Worm (Caenorhabditis elegans) whole organism, L3 larva: Measurements from ENCODE around the gene irg-6.
A peak's percentile ranks its signal among the peaks of the same experiment; 100 is the strongest.

ENCODE experiments used
- R02D3.7 ChIP-seq: fragments of 150-350 bp; optimal IDR thresholded peaks from 2 replicates; lab custom pipeline; 2014; ENCODE audit warnings: missing biosample characterization, missing genetic modification characterization
- ZK546.5 ChIP-seq: sonication (generic microtip); optimal IDR thresholded peaks from 2 replicates; lab custom pipeline; 2017; ENCODE audit warnings: missing biosample characterization, missing genetic modification characterization
- aly-2 ChIP-seq: fragments of 150-350 bp; optimal IDR thresholded peaks from 2 replicates; lab custom pipeline; 2014; ENCODE audit warnings: missing biosample characterization, missing genetic modification characterization
- ama-1 ChIP-seq: fragments of 150-350 bp; optimal IDR thresholded peaks from 2 replicates; lab custom pipeline; 2018
- ceh-16 ChIP-seq: sonication (generic microtip); optimal IDR thresholded peaks from 2 replicates; lab custom pipeline; 2017; ENCODE audit warnings: missing biosample characterization, missing genetic modification characterization
- ceh-28 ChIP-seq: fragments of 150-350 bp; optimal IDR thresholded peaks from 2 replicates; lab custom pipeline; 2014; ENCODE audit warnings: missing biosample characterization, missing genetic modification reagents, missing genetic modification characterization
- ceh-82 ChIP-seq: fragments of 150-350 bp; optimal IDR thresholded peaks from 2 replicates; lab custom pipeline; 2014; ENCODE audit warnings: missing biosample characterization, missing genetic modification characterization
- ceh-9 ChIP-seq: sonication (generic microtip); optimal IDR thresholded peaks from 2 replicates; lab custom pipeline; 2018; ENCODE audit warnings: missing biosample characterization, missing genetic modification characterization
- daf-12 ChIP-seq: fragments of 150-350 bp; optimal IDR thresholded peaks from 2 replicates; lab custom pipeline; 2014; ENCODE audit warnings: missing biosample characterization, missing genetic modification reagents, missing genetic modification characterization
- egl-27 ChIP-seq: sonication (generic microtip); optimal IDR thresholded peaks from 4 replicates; lab custom pipeline; 2017; ENCODE audit warnings: missing biosample characterization, missing genetic modification reagents, missing genetic modification characterization
- egl-5 ChIP-seq: fragments of 150-350 bp; optimal IDR thresholded peaks from 2 replicates; lab custom pipeline; 2017; ENCODE audit warnings: missing biosample characterization, missing genetic modification reagents, missing genetic modification characterization, inconsistent platforms
- elt-1 ChIP-seq: fragments of 150-350 bp; optimal IDR thresholded peaks from 2 replicates; lab custom pipeline; 2014; ENCODE audit warnings: missing biosample characterization, missing genetic modification characterization
- elt-2 ChIP-seq: sonication (generic microtip); optimal IDR thresholded peaks from 2 replicates; lab custom pipeline; 2016; ENCODE audit warnings: missing genetic modification reagents, mild to moderate bottlenecking, missing genetic modification characterization, missing compliant biosample characterization
- fkh-2 ChIP-seq: fragments of 150-350 bp; optimal IDR thresholded peaks from 2 replicates; lab custom pipeline; 2014; ENCODE audit warnings: missing biosample characterization, missing genetic modification reagents, missing genetic modification characterization
- fos-1 ChIP-seq: fragments of 150-350 bp; optimal IDR thresholded peaks from 2 replicates; lab custom pipeline; 2014; ENCODE audit warnings: missing biosample characterization, missing genetic modification characterization
- hmg-11 ChIP-seq: sonication (generic microtip); optimal IDR thresholded peaks from 2 replicates; lab custom pipeline; 2016; ENCODE audit warnings: missing genetic modification characterization, missing compliant biosample characterization
- jun-1 ChIP-seq: fragments of 150-350 bp; optimal IDR thresholded peaks from 2 replicates; lab custom pipeline; 2014; ENCODE audit warnings: missing biosample characterization, missing genetic modification reagents, missing genetic modification characterization
- lin-15B ChIP-seq: fragments of 150-350 bp; optimal IDR thresholded peaks from 2 replicates; lab custom pipeline; 2014; ENCODE audit warnings: missing biosample characterization, missing genetic modification characterization
- lin-39 ChIP-seq: fragments of 150-350 bp; optimal IDR thresholded peaks from 2 replicates; lab custom pipeline; 2018; ENCODE audit warnings: missing biosample characterization, missing genetic modification reagents, missing genetic modification characterization
- lsy-12 ChIP-seq: sonication (generic microtip); optimal IDR thresholded peaks from 2 replicates; lab custom pipeline; 2016; ENCODE audit warnings: mild to moderate bottlenecking, missing genetic modification characterization, missing compliant biosample characterization
- mdl-1 ChIP-seq: fragments of 150-350 bp; optimal IDR thresholded peaks from 2 replicates; lab custom pipeline; 2014; ENCODE audit warnings: missing biosample characterization, missing genetic modification characterization
- mml-1 ChIP-seq: fragments of 150-350 bp; sonication (generic microtip); optimal IDR thresholded peaks from 3 replicates; lab custom pipeline; 2014; ENCODE audit warnings: missing biosample characterization, missing genetic modification characterization
- nfya-1 ChIP-seq: sonication (generic microtip); optimal IDR thresholded peaks from 2 replicates; lab custom pipeline; 2017; ENCODE audit warnings: missing genetic modification characterization, mild to moderate bottlenecking, missing compliant biosample characterization, antibody characterized with exemption, moderate library complexity; ENCODE audit not compliant: insufficient read depth
- nhr-11 ChIP-seq: fragments of 150-350 bp; optimal IDR thresholded peaks from 2 replicates; lab custom pipeline; 2014; ENCODE audit warnings: missing biosample characterization, missing genetic modification characterization
- nhr-12 ChIP-seq: fragments of 150-350 bp; optimal IDR thresholded peaks from 2 replicates; lab custom pipeline; 2014; ENCODE audit warnings: missing biosample characterization, missing genetic modification characterization
- nhr-23 ChIP-seq: fragments of 150-350 bp; optimal IDR thresholded peaks from 2 replicates; lab custom pipeline; 2014; ENCODE audit warnings: missing biosample characterization, missing genetic modification reagents, missing genetic modification characterization
- nhr-237 ChIP-seq: fragments of 150-350 bp; optimal IDR thresholded peaks from 2 replicates; lab custom pipeline; 2014; ENCODE audit warnings: missing biosample characterization, missing genetic modification characterization
- nhr-25 ChIP-seq: sonication (generic microtip); optimal IDR thresholded peaks from 2 replicates; lab custom pipeline; 2017; ENCODE audit warnings: missing biosample characterization, missing genetic modification characterization
- nhr-28 ChIP-seq: fragments of 150-350 bp; optimal IDR thresholded peaks from 2 replicates; lab custom pipeline; 2014; ENCODE audit warnings: missing biosample characterization, missing genetic modification characterization
- nhr-67 ChIP-seq: fragments of 150-350 bp; optimal IDR thresholded peaks from 2 replicates; lab custom pipeline; 2014; ENCODE audit warnings: missing biosample characterization, missing genetic modification characterization
- nhr-77 ChIP-seq: fragments of 150-350 bp; optimal IDR thresholded peaks from 2 replicates; lab custom pipeline; 2014; ENCODE audit warnings: missing biosample characterization, missing genetic modification characterization
- pqm-1 ChIP-seq: fragments of 150-350 bp; optimal IDR thresholded peaks from 2 replicates; lab custom pipeline; 2017; ENCODE audit warnings: missing biosample characterization, missing genetic modification characterization, inconsistent platforms
- sea-2 ChIP-seq: fragments of 150-350 bp; sonication (generic microtip); optimal IDR thresholded peaks from 4 replicates; lab custom pipeline; 2014; ENCODE audit warnings: missing biosample characterization, missing genetic modification reagents, missing genetic modification characterization
- unc-39 ChIP-seq: sonication (generic microtip); optimal IDR thresholded peaks from 4 replicates; lab custom pipeline; 2017; ENCODE audit warnings: missing biosample characterization, missing genetic modification characterization
- unc-62 ChIP-seq: fragments of 150-350 bp; sonication (generic microtip); optimal IDR thresholded peaks from 4 replicates; lab custom pipeline; 2014; ENCODE audit warnings: missing biosample characterization, missing genetic modification reagents, missing genetic modification characterization
- zag-1 ChIP-seq: fragments of 150-350 bp; optimal IDR thresholded peaks from 2 replicates; lab custom pipeline; 2014; ENCODE audit warnings: missing biosample characterization, missing genetic modification characterization
- ztf-11 ChIP-seq: fragments of 150-350 bp; optimal IDR thresholded peaks from 2 replicates; lab custom pipeline; 2014; ENCODE audit warnings: missing biosample characterization, missing genetic modification characterization
- ztf-4 ChIP-seq: fragments of 150-350 bp; optimal IDR thresholded peaks from 2 replicates; lab custom pipeline; 2014; ENCODE audit warnings: missing biosample characterization, missing genetic modification characterization

The irg-6 gene

ce11 chrIV:12942633-12943032, 27.9 kb upstream of the irg-6 start, which contains the start of gene dct-19:
dct-19 (plus strand) TSS chrIV:12942933.
- TF ChIP-seq ztf-4 (tag; lab: Kevin White, UChicago) (no peak), elt-2 (tag; lab: Kevin White, UChicago) (no peak), elt-1 (no peak), lin-39 (tag; lab: Kevin White, UChicago) (no peak), ceh-82 (tag; lab: Kevin White, UChicago) (no peak), nhr-12 (tag; lab: Kevin White, UChicago) (no peak), egl-5 (tag; lab: Kevin White, UChicago) (no peak), daf-12 (no peak)

- TF ChIP-seq elt-2 (tag; lab: Kevin White, UChicago), result peak; percentile 5
- TF ChIP-seq ceh-82 (tag; lab: Kevin White, UChicago), result no peak
- TF ChIP-seq mml-1 (tag; lab: Kevin White, UChicago), result no peak
- TF ChIP-seq, all 47 proteins: peak for 1
Measured at ce11 chrIV:12941254-12941653, 26.5 kb upstream of the irg-6 start, which contains the start of gene dod-24. dod-24 (minus strand) TSS chrIV:12941354.

ce11 chrIV:12936221-12936776, 21.5 kb upstream of the irg-6 start, which contains the start of the genes cld-1 and dod-21:
cld-1 (minus strand) TSS chrIV:12936271.
dod-21 (plus strand) TSS chrIV:12936738.
- TF ChIP-seq fkh-2 (tag; lab: Kevin White, UChicago) (no peak), unc-62 (GFP tag; lab: Kevin White, UChicago) (no peak), fos-1 (no peak), nfya-1 (tag; lab: Kevin White, UChicago) (peak; percentile 8), hmg-11 (tag; lab: Kevin White, UChicago) (no peak), ceh-28 (tag; lab: Kevin White, UChicago) (no peak), nhr-11 (tag; lab: Kevin White, UChicago) (no peak), nhr-237 (tag; lab: Kevin White, UChicago) (no peak), mdl-1 (no peak), daf-12 (no peak), lsy-12 (no peak), pqm-1 (peak; percentile 49), nhr-23 (tag; lab: Kevin White, UChicago) (no peak), nhr-28 (no peak), unc-39 (tag; lab: Kevin White, UChicago) (no peak), egl-27 (tag; lab: Kevin White, UChicago) (no peak), egl-5 (tag; lab: Kevin White, UChicago) (no peak), elt-2 (tag; lab: Kevin White, UChicago) (peak; percentile 98), nhr-12 (tag; lab: Kevin White, UChicago) (no peak), ZK546.5 (tag; lab: Kevin White, UChicago) (no peak), R02D3.7 (tag; lab: Kevin White, UChicago) (no peak)

DNA sequence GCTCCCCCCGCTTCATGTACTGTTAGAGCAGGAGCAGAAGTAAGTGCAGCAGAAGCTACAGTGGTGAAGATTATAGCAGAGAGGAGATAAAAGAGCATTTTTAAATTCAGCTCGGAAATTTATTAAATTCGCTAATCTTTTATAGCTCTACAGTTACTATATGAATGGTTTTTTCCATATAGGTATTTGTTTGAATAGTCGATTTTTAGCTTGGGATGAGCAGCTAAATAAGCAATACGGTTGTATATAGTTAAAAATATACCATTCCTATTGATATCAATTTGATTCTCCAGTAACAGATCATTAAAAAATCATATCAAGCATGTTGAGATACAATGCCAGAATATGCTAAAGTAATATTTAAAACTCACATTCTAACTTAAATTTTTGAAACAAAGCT, 11.9 kb upstream of the irg-6 start, which contains the start of gene srlf-5:
TSS of gene srlf-5 (minus strand) at position 101 of the 400 bp plus-strand sequence.
- no peak for TF ChIP-seq ztf-11 (tag; lab: Kevin White, UChicago)
- no peak for TF ChIP-seq nhr-12 (tag; lab: Kevin White, UChicago)
- no peak for TF ChIP-seq egl-27 (tag; lab: Kevin White, UChicago)
- no peak for TF ChIP-seq pqm-1
- TF ChIP-seq nhr-11 (tag; lab: Kevin White, UChicago), result no peak
- no peak for TF ChIP-seq egl-5 (tag; lab: Kevin White, UChicago)
- no peak for TF ChIP-seq daf-12
- no peak for TF ChIP-seq lsy-12
- TF ChIP-seq lin-15B, result no peak
- TF ChIP-seq mdl-1, result no peak
- no peak for TF ChIP-seq fkh-2 (tag; lab: Kevin White, UChicago)
- no peak for TF ChIP-seq mml-1 (tag; lab: Kevin White, UChicago)
- no peak for TF ChIP-seq ZK546.5 (tag; lab: Kevin White, UChicago)
- no peak for TF ChIP-seq jun-1 (tag; lab: Kevin White, UChicago)
- TF ChIP-seq nfya-1 (tag; lab: Kevin White, UChicago), result no peak
- no peak for TF ChIP-seq ceh-9
- TF ChIP-seq sea-2 (GFP tag; lab: Kevin White, UChicago), result no peak
- no peak for TF ChIP-seq lin-39 (tag; lab: Kevin White, UChicago)
- no peak for TF ChIP-seq aly-2
- no peak for TF ChIP-seq ztf-4 (tag; lab: Kevin White, UChicago)

- TF ChIP-seq ama-1 (no peak), ztf-4 (tag; lab: Kevin White, UChicago) (no peak), unc-39 (tag; lab: Kevin White, UChicago) (no peak), nfya-1 (tag; lab: Kevin White, UChicago) (no peak), nhr-23 (tag; lab: Kevin White, UChicago) (no peak), nhr-28 (no peak), ceh-16 (tag; lab: Kevin White, UChicago) (no peak), ceh-82 (tag; lab: Kevin White, UChicago) (no peak), nhr-67 (tag; lab: Kevin White, UChicago) (no peak), jun-1 (tag; lab: Kevin White, UChicago) (no peak), nhr-25 (tag; lab: Kevin White, UChicago) (no peak), ztf-11 (tag; lab: Kevin White, UChicago) (no peak), nhr-77 (no peak), zag-1 (tag; lab: Kevin White, UChicago) (no peak), elt-2 (tag; lab: Kevin White, UChicago) (no peak), lsy-12 (no peak), mml-1 (tag; lab: Kevin White, UChicago) (no peak), lin-15B (no peak), hmg-11 (tag; lab: Kevin White, UChicago) (no peak)
Measured at ce11 chrIV:12924332-12924731, 9.6 kb upstream of the irg-6 start, which contains the start of gene srlf-4. srlf-4 (minus strand) TSS chrIV:12924432.
